Worm (Caenorhabditis elegans) whole organism, L1 larva: ENCODE results near the gene cni-1.

Experiments used
- C16A3.4 ChIP-seq: fragments of 150-350 bp; optimal IDR thresholded peaks from 2 replicates; lab custom pipeline; 2014; ENCODE audit warnings: missing biosample characterization, missing genetic modification characterization
- aly-2 ChIP-seq: fragments of 150-350 bp; optimal IDR thresholded peaks from 2 replicates; lab custom pipeline; 2014; ENCODE audit warnings: missing biosample characterization, missing genetic modification characterization
- blmp-1 ChIP-seq: fragments of 150-350 bp; optimal IDR thresholded peaks from 2 replicates; lab custom pipeline; 2014; ENCODE audit warnings: missing biosample characterization, missing genetic modification characterization
- ceh-63 ChIP-seq: fragments of 200-800 bp; sonication (Bioruptor generic); optimal IDR thresholded peaks from 2 replicates; lab custom pipeline; 2018; ENCODE audit warnings: mild to moderate bottlenecking, missing genetic modification characterization, missing compliant biosample characterization
- ceh-8 ChIP-seq: fragments of 200-800 bp; sonication (Bioruptor generic); optimal IDR thresholded peaks from 2 replicates; lab custom pipeline; 2018; ENCODE audit warnings: mild to moderate bottlenecking, missing genetic modification characterization, moderate library complexity, missing compliant biosample characterization
- ceh-82 ChIP-seq, 3 experiments: fragments of 150-350 bp in 1 of 3; sonication (generic microtip) in 2 of 3; optimal IDR thresholded peaks; 2 replicates each; lab custom pipeline; 2014 to 2017; ENCODE audit warnings: missing biosample characterization in 3 of 3, missing genetic modification characterization in 3 of 3
- ceh-90 ChIP-seq: sonication (generic microtip); optimal IDR thresholded peaks from 2 replicates; lab custom pipeline; 2016; ENCODE audit warnings: missing genetic modification characterization, missing compliant biosample characterization
- ces-1 ChIP-seq: fragments of 150-350 bp; optimal IDR thresholded peaks from 2 replicates; lab custom pipeline; 2014; ENCODE audit warnings: missing biosample characterization, missing genetic modification reagents, missing genetic modification characterization
- dpl-1 ChIP-seq, 3 experiments: fragments of 150-350 bp in 2 of 3; sonication (generic microtip) in 1 of 3; optimal IDR thresholded peaks; 2 replicates each; lab custom pipeline; 2014 to 2017; ENCODE audit warnings: missing biosample characterization in 3 of 3, missing genetic modification characterization in 3 of 3, missing genetic modification reagents in 3 of 3
- dsc-1 ChIP-seq: sonication (generic microtip); optimal IDR thresholded peaks from 2 replicates; lab custom pipeline; 2016; ENCODE audit warnings: mild to moderate bottlenecking, missing genetic modification characterization, missing compliant biosample characterization
- efl-1 ChIP-seq, 4 experiments: fragments of 150-350 bp; optimal IDR thresholded peaks in 3 of 4; peaks in 1 of 4; 1 replicate in 1 of 4; 2 replicates in 3 of 4; lab custom pipeline; 2014; ENCODE audit warnings: missing biosample characterization in 2 of 4, missing genetic modification characterization in 2 of 4, missing genetic modification reagents in 2 of 4
- egl-13 ChIP-seq: sonication (generic microtip); optimal IDR thresholded peaks from 2 replicates; lab custom pipeline; 2016; ENCODE audit warnings: missing genotype, missing genetic modification reagents, missing genetic modification characterization, missing compliant biosample characterization
- egl-27 ChIP-seq, 2 experiments: fragments of 150-350 bp in 1 of 2; sonication (generic microtip); optimal IDR thresholded peaks; 3 replicates each; lab custom pipeline; 2017 to 2018; ENCODE audit warnings: missing biosample characterization in 2 of 2, missing genetic modification characterization in 2 of 2, missing genetic modification reagents in 2 of 2
- elt-2 ChIP-seq: sonication (generic microtip); optimal IDR thresholded peaks from 2 replicates; lab custom pipeline; 2016; ENCODE audit warnings: missing genetic modification characterization, mild to moderate bottlenecking, inconsistent platforms, missing compliant biosample characterization, missing genetic modification reagents
- elt-3 ChIP-seq, 6 experiments: fragments of 150-350 bp in 1 of 6; sonication (generic microtip); optimal IDR thresholded peaks; 2 replicates each; lab custom pipeline; 2017 to 2018; ENCODE audit warnings: missing biosample characterization in 6 of 6, missing genetic modification characterization in 6 of 6, inconsistent platforms in 1 of 6
- hlh-4 ChIP-seq: sonication (generic microtip); optimal IDR thresholded peaks from 2 replicates; lab custom pipeline; 2016; ENCODE audit warnings: mild to moderate bottlenecking, missing genetic modification characterization, missing compliant biosample characterization
- irx-1 ChIP-seq: sonication (generic microtip); optimal IDR thresholded peaks from 2 replicates; lab custom pipeline; 2016; ENCODE audit warnings: missing genetic modification characterization, missing compliant biosample characterization
- isw-1 ChIP-seq: fragments of 200-800 bp; sonication (Bioruptor generic); IDR thresholded peaks from 2 replicates; pipeline ENCODE4 v1.3.6; 2022; ENCODE audit warnings: missing genetic modification characterization, missing compliant biosample characterization
- jun-1 ChIP-seq: fragments of 150-350 bp; optimal IDR thresholded peaks from 2 replicates; lab custom pipeline; 2014; ENCODE audit warnings: missing biosample characterization, missing genetic modification reagents, missing genetic modification characterization
- lin-13 ChIP-seq: fragments of 150-350 bp; optimal IDR thresholded peaks from 2 replicates; lab custom pipeline; 2014; ENCODE audit warnings: missing biosample characterization, missing genetic modification reagents, missing genetic modification characterization
- lin-14 ChIP-seq: fragments of 200-800 bp; sonication (Bioruptor generic); optimal IDR thresholded peaks from 2 replicates; lab custom pipeline; 2018; ENCODE audit warnings: mild to moderate bottlenecking, missing genetic modification characterization, moderate library complexity, missing compliant biosample characterization
- lin-15B ChIP-seq: fragments of 150-350 bp; sonication (generic microtip); optimal IDR thresholded peaks from 3 replicates; lab custom pipeline; 2014; ENCODE audit warnings: missing biosample characterization, missing genetic modification characterization
- lin-35 ChIP-seq, 2 experiments: fragments of 150-350 bp; optimal IDR thresholded peaks; 2 replicates each; lab custom pipeline; 2014; ENCODE audit warnings: missing biosample characterization in 2 of 2, missing genetic modification characterization in 2 of 2, missing genetic modification reagents in 2 of 2
- lir-3 ChIP-seq: sonication (generic microtip); optimal IDR thresholded peaks from 2 replicates; lab custom pipeline; 2016; ENCODE audit warnings: mild to moderate bottlenecking, missing genetic modification characterization, moderate library complexity, missing compliant biosample characterization; ENCODE audit not compliant: poor library complexity
- lsy-2 ChIP-seq, 2 experiments: fragments of 150-350 bp; optimal IDR thresholded peaks; 2 replicates each; lab custom pipeline; 2014; ENCODE audit warnings: missing biosample characterization in 2 of 2, missing genetic modification characterization in 2 of 2
- mdl-1 ChIP-seq, 2 experiments: fragments of 150-350 bp; optimal IDR thresholded peaks; 2 replicates each; lab custom pipeline; 2014 to 2017; ENCODE audit warnings: missing biosample characterization in 2 of 2, missing genetic modification characterization in 2 of 2, inconsistent platforms in 1 of 2
- mef-2 ChIP-seq: fragments of 150-350 bp; optimal IDR thresholded peaks from 2 replicates; lab custom pipeline; 2014; ENCODE audit warnings: missing biosample characterization, missing genetic modification characterization
- nhr-11 ChIP-seq: fragments of 150-350 bp; optimal IDR thresholded peaks from 2 replicates; lab custom pipeline; 2014; ENCODE audit warnings: missing biosample characterization, missing genetic modification characterization
- nhr-19 ChIP-seq: fragments of 200-800 bp; sonication (Bioruptor generic); conservative IDR thresholded peaks from 2 replicates; pipeline ENCODE4 v1.3.6; 2022; ENCODE audit warnings: missing genetic modification characterization, missing compliant biosample characterization
- nhr-20 ChIP-seq: sonication (generic microtip); optimal IDR thresholded peaks from 2 replicates; lab custom pipeline; 2016; ENCODE audit warnings: mild to moderate bottlenecking, missing genetic modification characterization, missing compliant biosample characterization
- nhr-47 ChIP-seq: sonication (generic microtip); optimal IDR thresholded peaks from 2 replicates; lab custom pipeline; 2016; ENCODE audit warnings: mild to moderate bottlenecking, missing genetic modification characterization, moderate library complexity, missing compliant biosample characterization
- nhr-71 ChIP-seq: sonication (generic microtip); optimal IDR thresholded peaks from 2 replicates; lab custom pipeline; 2016; ENCODE audit warnings: mild to moderate bottlenecking, missing genetic modification characterization, moderate library complexity, missing compliant biosample characterization
- nhr-77 ChIP-seq: fragments of 150-350 bp; optimal IDR thresholded peaks from 2 replicates; lab custom pipeline; 2014; ENCODE audit warnings: missing biosample characterization, missing genetic modification characterization
- nhr-85 ChIP-seq: sonication (generic microtip); peaks from one replicate; lab custom pipeline; 2016; ENCODE audit warnings: missing genetic modification characterization, inconsistent platforms, missing compliant biosample characterization
- nhr-90 ChIP-seq: sonication (generic microtip); optimal IDR thresholded peaks from 2 replicates; lab custom pipeline; 2016; ENCODE audit warnings: mild to moderate bottlenecking, missing genetic modification characterization, missing compliant biosample characterization; ENCODE audit not compliant: poor library complexity
- pag-3 ChIP-seq: sonication (generic microtip); optimal IDR thresholded peaks from 2 replicates; lab custom pipeline; 2017; ENCODE audit warnings: missing genetic modification characterization, mild to moderate bottlenecking, missing compliant biosample characterization, antibody characterized with exemption, borderline replicate concordance; ENCODE audit not compliant: insufficient read depth
- pax-3 ChIP-seq: fragments of 200-800 bp; sonication (Bioruptor generic); optimal IDR thresholded peaks from 2 replicates; lab custom pipeline; 2018; ENCODE audit warnings: mild to moderate bottlenecking, missing genetic modification characterization, moderate library complexity, missing compliant biosample characterization
- rnt-1 ChIP-seq: sonication (generic microtip); optimal IDR thresholded peaks from 2 replicates; lab custom pipeline; 2016; ENCODE audit warnings: mild to moderate bottlenecking, missing genetic modification characterization, moderate library complexity, missing compliant biosample characterization
- skn-1 ChIP-seq: fragments of 150-350 bp; optimal IDR thresholded peaks from 2 replicates; lab custom pipeline; 2014; ENCODE audit warnings: missing biosample characterization, missing genetic modification characterization
- snpc-4 ChIP-seq: fragments of 150-350 bp; optimal IDR thresholded peaks from 2 replicates; lab custom pipeline; 2014; ENCODE audit warnings: missing biosample characterization, missing genetic modification characterization
- snu-23 ChIP-seq: sonication (generic microtip); optimal IDR thresholded peaks from 2 replicates; lab custom pipeline; 2016; ENCODE audit warnings: missing genetic modification characterization, missing compliant biosample characterization
- swsn-7 ChIP-seq: sonication (generic microtip); optimal IDR thresholded peaks from 2 replicates; lab custom pipeline; 2016; ENCODE audit warnings: missing genetic modification characterization, missing compliant biosample characterization
- tbx-2 ChIP-seq: sonication (generic microtip); optimal IDR thresholded peaks from 2 replicates; lab custom pipeline; 2016; ENCODE audit warnings: missing genetic modification characterization, missing compliant biosample characterization
- unc-130 ChIP-seq: fragments of 150-350 bp; optimal IDR thresholded peaks from 2 replicates; lab custom pipeline; 2017; ENCODE audit warnings: missing biosample characterization, missing genetic modification characterization, inconsistent platforms
- unc-62 ChIP-seq: fragments of 150-350 bp; optimal IDR thresholded peaks from 2 replicates; lab custom pipeline; 2014; ENCODE audit warnings: missing biosample characterization, missing genetic modification reagents, missing genetic modification characterization
- unc-86 ChIP-seq: sonication (generic microtip); optimal IDR thresholded peaks from 2 replicates; lab custom pipeline; 2016; ENCODE audit warnings: missing genetic modification characterization, missing compliant biosample characterization
- unc-98 ChIP-seq: fragments of 200-800 bp; sonication (Bioruptor generic); IDR thresholded peaks from 2 replicates; pipeline ENCODE4 v1.3.6; 2022; ENCODE audit warnings: missing genetic modification characterization, missing compliant biosample characterization
- xbp-1 ChIP-seq: sonication (generic microtip); optimal IDR thresholded peaks from 2 replicates; lab custom pipeline; 2016; ENCODE audit warnings: missing genetic modification characterization, missing compliant biosample characterization
- zip-4 ChIP-seq: fragments of 200-800 bp; sonication (Bioruptor generic); optimal IDR thresholded peaks from 2 replicates; lab custom pipeline; 2018; ENCODE audit warnings: mild to moderate bottlenecking, missing genetic modification characterization, moderate library complexity, missing compliant biosample characterization
- ztf-11 ChIP-seq, 2 experiments: sonication (generic microtip); optimal IDR thresholded peaks; 2 replicates each; lab custom pipeline; 2016 to 2017; ENCODE audit warnings: missing genetic modification characterization in 2 of 2, missing biosample characterization in 1 of 2, missing compliant biosample characterization in 1 of 2

The cni-1 gene

DNA sequence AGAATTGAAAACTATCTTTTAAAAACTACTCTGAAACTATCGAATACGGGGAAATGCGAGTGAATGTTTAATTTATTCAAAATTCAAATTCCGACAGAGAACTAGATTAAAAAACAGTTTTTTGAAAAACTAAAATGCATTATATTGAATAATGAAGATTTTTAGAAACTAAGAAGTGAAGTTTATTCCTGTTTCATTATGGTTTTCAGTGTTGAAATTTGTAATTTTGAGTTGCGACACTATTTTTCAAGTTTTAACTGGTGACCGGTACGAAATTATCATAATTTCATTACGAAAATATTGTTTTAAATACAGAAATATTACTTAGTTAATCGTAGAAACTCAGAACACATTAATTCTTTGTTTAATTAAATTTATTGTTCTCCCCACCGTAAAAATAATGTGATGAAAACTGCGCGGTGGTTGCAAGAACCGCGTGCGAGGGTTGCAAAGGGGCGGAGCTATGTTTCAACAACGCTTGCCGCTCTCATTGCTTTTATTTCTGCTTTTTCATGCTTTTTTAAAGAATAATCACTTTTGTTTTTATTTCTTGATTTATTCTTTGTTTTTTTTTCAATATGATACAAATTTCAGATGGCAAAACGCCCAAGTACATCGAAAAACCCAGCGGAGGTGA is 3.9 kb upstream of the cni-1 start, which contains the start of gene him-17:
Gene him-17 (plus strand): TSS at position 595 of the 637 bp plus-strand sequence.
- TF ChIP-seq mdl-1 (tag; optimal IDR thresholded peaks at IDR 0.05; lab: Kevin White, UChicago) (no peak), efl-1 (optimal IDR thresholded peaks at IDR 0.05; lab: Kevin White, UChicago) (peak; percentile 7 to 50), efl-1 (GFP tag; optimal IDR thresholded peaks at IDR 0.05 in 1 of 2; lab: Kevin White, UChicago) (peak; percentile 33 to 93), C16A3.4 (tag; lab: Kevin White, UChicago) (peak; percentile 50), snu-23 (GFP tag; lab: Kevin White, UChicago) (peak; percentile 47), swsn-7 (tag; lab: Kevin White, UChicago) (peak; percentile 70), elt-2 (tag; lab: Kevin White, UChicago) (peak; percentile 36), snpc-4 (tag; lab: Kevin White, UChicago) (peak; percentile 61), egl-13 (tag; lab: Kevin White, UChicago) (peak; percentile 23), elt-3 (tag; optimal IDR thresholded peaks at IDR 0.05; lab: Kevin White, UChicago) (peak in 1 of 6 experiments; percentile 51), unc-86 (tag; lab: Kevin White, UChicago) (peak; percentile 27), nhr-20 (tag; lab: Kevin White, UChicago) (peak; percentile 64), dpl-1 (GFP tag; optimal IDR thresholded peaks at IDR 0.05; lab: Kevin White, UChicago) (peak in 2 of 3 experiments; percentile 33 to 69), unc-130 (tag; lab: Kevin White, UChicago) (peak; percentile 72), pag-3 (no peak), rnt-1 (tag; lab: Kevin White, UChicago) (peak; percentile 63), lsy-2 (tag; optimal IDR thresholded peaks at IDR 0.05; lab: Kevin White, UChicago) (peak; percentile 33 to 45), jun-1 (peak; percentile 19), skn-1 (tag; lab: Kevin White, UChicago) (peak; percentile 55), nhr-11 (tag; lab: Kevin White, UChicago) (peak; percentile 2), ces-1 (GFP tag; lab: Kevin White, UChicago) (no peak), lin-13 (GFP tag; lab: Kevin White, UChicago) (peak; percentile 23), unc-62 (no peak), nhr-19 (GFP tag; lab: Robert Waterston, UW) (peak; percentile 60), lin-15B (no peak), nhr-90 (peak; percentile 48), ztf-11 (tag; optimal IDR thresholded peaks at IDR 0.05; lab: Kevin White, UChicago) (peak in 1 of 2 experiments; percentile 42), blmp-1 (tag; lab: Kevin White, UChicago) (peak; percentile 52), ceh-63 (no peak), tbx-2 (tag; lab: Kevin White, UChicago) (peak; percentile 61), lin-35 (GFP tag; optimal IDR thresholded peaks at IDR 0.05; lab: Kevin White, UChicago) (peak; percentile 9 to 28), nhr-71 (tag; lab: Kevin White, UChicago) (peak; percentile 70), mef-2 (tag; lab: Kevin White, UChicago) (no peak), nhr-85 (tag; lab: Kevin White, UChicago) (peak; percentile 79), isw-1 (GFP tag; lab: Robert Waterston, UW) (peak; percentile 6; the same call in 1 of the 2 replicates), ceh-82 (tag; optimal IDR thresholded peaks at IDR 0.05; lab: Kevin White, UChicago) (peak; percentile 9 to 35 (median 30)), dsc-1 (tag; lab: Kevin White, UChicago) (peak; percentile 55), nhr-47 (tag; lab: Kevin White, UChicago) (peak; percentile 59), xbp-1 (tag; lab: Kevin White, UChicago) (peak; percentile 50), pax-3 (peak; percentile 24), unc-98 (GFP tag; lab: Robert Waterston, UW) (no peak)

DNA sequence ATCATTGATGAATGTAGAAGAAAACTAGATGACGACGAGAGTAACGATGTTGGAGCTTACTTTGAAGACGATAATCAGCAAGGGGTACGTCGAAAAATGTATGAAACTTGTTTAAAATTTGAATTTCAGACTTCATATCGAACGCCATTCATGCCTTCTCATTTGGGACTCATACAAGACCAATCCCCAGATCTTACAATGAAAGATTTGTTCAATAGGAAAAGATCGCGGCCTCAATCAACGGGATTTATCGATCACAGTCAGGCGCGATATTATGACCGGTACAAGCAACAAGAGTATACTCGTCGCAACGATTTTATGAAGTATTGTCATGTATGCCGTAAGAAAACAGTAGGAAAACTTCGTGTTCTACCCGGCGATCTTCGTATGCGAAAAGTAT is 3.3 kb upstream of the cni-1 start:
- TF ChIP-seq tbx-2 (tag; lab: Kevin White, UChicago) (no peak), mdl-1 (tag; optimal IDR thresholded peaks at IDR 0.05; lab: Kevin White, UChicago) (no peak), ceh-90 (tag; lab: Kevin White, UChicago) (no peak), egl-27 (tag; optimal IDR thresholded peaks at IDR 0.05; lab: Kevin White, UChicago) (no peak), zip-4 (GFP tag; lab: Kevin White, UChicago) (no peak), irx-1 (tag; lab: Kevin White, UChicago) (no peak), lin-14 (GFP tag; lab: Kevin White, UChicago) (no peak), snu-23 (GFP tag; lab: Kevin White, UChicago) (no peak), blmp-1 (tag; lab: Kevin White, UChicago) (no peak), pag-3 (no peak), lir-3 (no peak), lin-15B (no peak), hlh-4 (tag; lab: Kevin White, UChicago) (no peak), aly-2 (tag; lab: Kevin White, UChicago) (no peak), nhr-77 (tag; lab: Kevin White, UChicago) (no peak), ceh-8 (GFP tag; lab: Kevin White, UChicago) (no peak)
